Fruit fly (Drosophila melanogaster) whole organism, prepupa: Measurements from ENCODE around the gene CG3690.

Source experiments
- CG11294 ChIP-seq: fragments of 200-800 bp; sonication (Bioruptor generic); IDR thresholded peaks from 2 replicates; pipeline ENCODE4 v1.3.6; 2022; ENCODE audit warnings: missing biosample characterization, missing genetic modification characterization
- CG11902 ChIP-seq: fragments of 200-800 bp; sonication (Bioruptor generic); optimal IDR thresholded peaks from 3 replicates; lab custom pipeline; 2016; ENCODE audit warnings: missing biosample characterization, missing genetic modification characterization
- CG15336 ChIP-seq: fragments of 200-800 bp; sonication (Bioruptor generic); IDR thresholded peaks from 2 replicates; pipeline ENCODE4 v1.3.6; 2022; ENCODE audit warnings: missing biosample characterization, missing genetic modification characterization
- CG16779 ChIP-seq: fragments of 200-800 bp; sonication (Bioruptor generic); optimal IDR thresholded peaks from 3 replicates; lab custom pipeline; 2017; ENCODE audit warnings: missing biosample characterization, mild to moderate bottlenecking, missing genetic modification characterization
- CG31627 ChIP-seq: fragments of 200-800 bp; sonication (Bioruptor generic); optimal IDR thresholded peaks from 3 replicates; lab custom pipeline; 2016; ENCODE audit warnings: missing biosample characterization, missing genetic modification characterization
- CG34406 ChIP-seq: fragments of 200-800 bp; sonication (Bioruptor generic); optimal IDR thresholded peaks from 3 replicates; lab custom pipeline; 2016; ENCODE audit warnings: missing biosample characterization, missing genetic modification characterization
- CG6792 ChIP-seq: fragments of 200-800 bp; sonication (Bioruptor generic); optimal IDR thresholded peaks from 3 replicates; lab custom pipeline; 2016; ENCODE audit warnings: missing biosample characterization, missing genetic modification characterization
- CG6854 ChIP-seq: fragments of 200-800 bp; sonication (Bioruptor generic); optimal IDR thresholded peaks from 2 replicates; lab custom pipeline; 2017; ENCODE audit warnings: missing biosample characterization, mild to moderate bottlenecking, missing genetic modification characterization
- CG7368 ChIP-seq: fragments of 200-800 bp; sonication (Bioruptor generic); optimal IDR thresholded peaks from 3 replicates; lab custom pipeline; 2016; ENCODE audit warnings: missing biosample characterization, missing genetic modification characterization
- CG9139 ChIP-seq: fragments of 200-800 bp; sonication (Bioruptor generic); optimal IDR thresholded peaks from 3 replicates; lab custom pipeline; 2017; ENCODE audit warnings: missing biosample characterization, mild to moderate bottlenecking, missing genetic modification characterization
- Eip75B ChIP-seq: fragments of 200-800 bp; sonication (Bioruptor generic); optimal IDR thresholded peaks from 3 replicates; lab custom pipeline; 2016; ENCODE audit warnings: missing biosample characterization, missing genetic modification characterization
- Eip78C ChIP-seq: fragments of 200-800 bp; sonication (Bioruptor generic); peaks from one replicate; lab custom pipeline; 2016; ENCODE audit warnings: missing biosample characterization, missing genetic modification characterization
- Eip93F ChIP-seq: fragments of 200-800 bp; sonication (Bioruptor generic); optimal IDR thresholded peaks from 2 replicates; lab custom pipeline; 2016; ENCODE audit warnings: missing biosample characterization, mild to moderate bottlenecking, missing genetic modification characterization
- Ets96B ChIP-seq: fragments of 200-800 bp; optimal IDR thresholded peaks from 2 replicates; lab custom pipeline; 2019; ENCODE audit warnings: missing biosample characterization, mild to moderate bottlenecking, missing genetic modification characterization, moderate library complexity
- Hr38 ChIP-seq: sonication (Bioruptor generic); optimal IDR thresholded peaks from 2 replicates; lab custom pipeline; 2016; ENCODE audit warnings: missing biosample characterization, missing genetic modification characterization
- Lpt ChIP-seq: fragments of 200-800 bp; sonication (Bioruptor generic); optimal IDR thresholded peaks from 3 replicates; lab custom pipeline; 2016; ENCODE audit warnings: missing biosample characterization, missing genetic modification characterization
- OdsH ChIP-seq: fragments of 200-800 bp; sonication (Bioruptor generic); optimal IDR thresholded peaks from 3 replicates; lab custom pipeline; 2016; ENCODE audit warnings: missing biosample characterization, missing genetic modification characterization
- Smox ChIP-seq: fragments of 200-800 bp; sonication (Bioruptor generic); optimal IDR thresholded peaks from 3 replicates; lab custom pipeline; 2016; ENCODE audit warnings: missing biosample characterization, missing genetic modification characterization
- Sox14 ChIP-seq: fragments of 200-800 bp; sonication (Bioruptor generic); optimal IDR thresholded peaks from 3 replicates; lab custom pipeline; 2016; ENCODE audit warnings: missing biosample characterization, missing genetic modification characterization
- achi ChIP-seq: fragments of 200-800 bp; sonication (Bioruptor generic); optimal IDR thresholded peaks from 3 replicates; lab custom pipeline; 2016; ENCODE audit warnings: missing biosample characterization, missing genetic modification characterization
- dsx ChIP-seq: fragments of 200-800 bp; optimal IDR thresholded peaks from 3 replicates; lab custom pipeline; 2019; ENCODE audit warnings: missing biosample characterization, mild to moderate bottlenecking, missing genetic modification characterization, moderate library complexity; ENCODE audit not compliant: poor library complexity, severe bottlenecking
- esn ChIP-seq: fragments of 200-800 bp; sonication (Bioruptor generic); optimal IDR thresholded peaks from 2 replicates; lab custom pipeline; 2016; ENCODE audit warnings: missing biosample characterization, mild to moderate bottlenecking, missing genetic modification characterization, moderate library complexity
- fd59A ChIP-seq: fragments of 200-800 bp; sonication (Bioruptor generic); optimal IDR thresholded peaks from 2 replicates; lab custom pipeline; 2017; ENCODE audit warnings: missing biosample characterization, mild to moderate bottlenecking, missing genetic modification characterization, missing genetic modification reagents
- fd85E ChIP-seq: fragments of 200-800 bp; sonication (Bioruptor generic); optimal IDR thresholded peaks from 3 replicates; lab custom pipeline; 2016; ENCODE audit warnings: missing biosample characterization, missing genetic modification characterization
- fkh ChIP-seq: fragments of 200-800 bp; sonication (Bioruptor generic); optimal IDR thresholded peaks from 3 replicates; lab custom pipeline; 2017; ENCODE audit warnings: missing biosample characterization, mild to moderate bottlenecking, missing genetic modification characterization, moderate library complexity
- lz ChIP-seq: fragments of 200-800 bp; sonication (Bioruptor generic); optimal IDR thresholded peaks from 3 replicates; lab custom pipeline; 2016; ENCODE audit warnings: missing biosample characterization, missing genetic modification characterization
- net ChIP-seq: fragments of 200-800 bp; sonication (Bioruptor generic); optimal IDR thresholded peaks from 3 replicates; lab custom pipeline; 2016; ENCODE audit warnings: missing biosample characterization, missing genetic modification characterization
- pdm3 ChIP-seq: fragments of 200-800 bp; sonication (Bioruptor generic); optimal IDR thresholded peaks from 3 replicates; lab custom pipeline; 2016; ENCODE audit warnings: missing biosample characterization, missing genetic modification characterization
- spab ChIP-seq: fragments of 200-800 bp; sonication (Bioruptor generic); optimal IDR thresholded peaks from 2 replicates; lab custom pipeline; 2017; ENCODE audit warnings: missing biosample characterization, mild to moderate bottlenecking, missing genetic modification characterization, missing genetic modification reagents
- ss ChIP-seq, 2 experiments: fragments of 200-800 bp; sonication (Bioruptor generic); optimal IDR thresholded peaks; 2 replicates in 1 of 2; 3 replicates in 1 of 2; lab custom pipeline; 2017 to 2018; ENCODE audit warnings: mild to moderate bottlenecking in 2 of 2, missing biosample characterization in 2 of 2, missing genetic modification characterization in 2 of 2, moderate library complexity in 1 of 2
- topi ChIP-seq: fragments of 200-800 bp; sonication (Bioruptor generic); optimal IDR thresholded peaks from 3 replicates; lab custom pipeline; 2016; ENCODE audit warnings: missing biosample characterization, missing genetic modification characterization
- vri ChIP-seq: fragments of 200-800 bp; sonication (Bioruptor generic); optimal IDR thresholded peaks from 3 replicates; lab custom pipeline; 2016; ENCODE audit warnings: missing biosample characterization, mild to moderate bottlenecking, missing genetic modification characterization

CG3690 gene

dm6 chrX:932166-932565 is 19.5 kb downstream of the CG3690 start, which contains the start of the genes CG32815 and CG3706:
CG32815 (plus strand) TSS chrX:932466.
CG3706 (minus strand) TSS chrX:932475.
- TF ChIP-seq achi (GFP tag; lab: Kevin White, UChicago) (no peak), esn (GFP tag; lab: Kevin White, UChicago) (no peak), Sox14 (GFP tag; lab: Kevin White, UChicago) (no peak), Hr38 (no peak), Eip78C (GFP tag; lab: Kevin White, UChicago) (no peak)

DNA sequence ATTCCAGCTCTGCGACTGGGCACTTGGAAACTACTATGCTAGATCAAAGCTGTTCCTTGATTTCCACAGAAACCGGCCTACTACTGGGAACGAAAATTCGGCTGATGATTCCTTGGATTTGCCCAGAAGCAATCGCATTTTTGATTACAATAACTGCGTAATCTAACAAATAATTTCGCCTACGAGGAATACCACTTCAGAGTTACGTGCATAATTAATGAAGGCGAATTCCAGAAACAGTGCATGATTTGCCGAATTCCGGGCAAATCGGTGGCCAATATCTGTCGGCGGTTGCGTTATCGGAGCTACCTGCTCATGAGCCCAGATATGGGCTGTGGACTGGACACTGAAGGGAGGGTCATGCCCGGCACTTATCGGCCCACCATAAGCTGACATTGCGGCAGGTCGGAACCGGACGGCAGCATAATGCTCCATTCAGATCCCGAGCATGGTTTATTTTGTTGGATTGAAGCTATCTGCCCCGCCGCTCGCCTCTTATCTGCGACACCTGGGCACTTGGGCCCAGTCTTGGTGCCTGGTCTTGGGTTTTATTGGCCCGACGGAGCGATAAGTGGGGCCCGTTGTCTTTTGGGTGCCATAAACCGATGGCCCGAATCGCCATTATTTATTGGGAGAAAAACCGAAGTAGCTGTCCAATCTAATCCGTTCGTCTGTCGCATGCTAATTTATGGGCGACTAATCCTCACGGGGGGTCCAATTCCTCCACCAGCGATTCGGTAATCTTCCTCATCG is 21.5 kb downstream of the CG3690 start, which contains the start of gene CG3708:
Gene CG3708, minus strand, starts transcription at position 51 of the 753 bp plus-strand sequence.
- TF ChIP-seq CG11294 (GFP tag; lab: Robert Waterston, UW) (no peak), CG7368 (GFP tag; lab: Kevin White, UChicago) (no peak), Eip78C (GFP tag; lab: Kevin White, UChicago) (no peak), Lpt (GFP tag; lab: Kevin White, UChicago) (no peak), fkh (GFP tag; lab: Kevin White, UChicago) (no peak), CG31627 (no peak)

DNA sequence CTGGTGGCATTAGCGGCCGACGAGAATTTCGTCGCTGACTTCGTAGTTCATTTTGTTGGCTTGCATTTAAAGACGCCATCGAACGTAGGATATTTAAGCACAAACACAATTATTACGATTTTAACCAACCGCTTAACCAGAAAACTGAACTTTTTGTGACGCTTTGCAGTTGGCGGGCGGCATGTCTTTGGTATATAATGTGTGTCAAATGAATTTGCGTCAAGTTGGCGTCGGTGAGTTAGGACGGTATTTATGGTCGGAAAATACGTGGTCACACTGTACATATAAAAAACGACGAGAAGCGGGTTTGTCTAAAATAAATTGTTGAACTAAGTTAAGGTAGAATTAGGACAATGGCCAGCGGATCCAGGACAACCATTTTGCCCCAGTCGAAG is 23.8 kb downstream of the CG3690 start, which contains the start of the genes CG43867 and MED22:
Gene CG43867, minus strand, starts transcription at position 113 of the 395 bp plus-strand sequence.
Gene MED22, plus strand, starts transcription at position 277 of the 395 bp plus-strand sequence.
- TF ChIP-seq CG31627, result no peak
- no peak for TF ChIP-seq vri (GFP tag; lab: Kevin White, UChicago)
- TF ChIP-seq CG9139 (GFP tag; lab: Kevin White, UChicago), result no peak
- no peak for TF ChIP-seq CG6854 (GFP tag; lab: Kevin White, UChicago)
- TF ChIP-seq Lpt (GFP tag; lab: Kevin White, UChicago), result no peak
- no peak for TF ChIP-seq Sox14 (GFP tag; lab: Kevin White, UChicago)
- TF ChIP-seq OdsH (GFP tag; lab: Kevin White, UChicago), result no peak
- no peak for TF ChIP-seq CG16779
- no peak for TF ChIP-seq lz (GFP tag; lab: Kevin White, UChicago)
- TF ChIP-seq CG15336 (GFP tag; lab: Robert Waterston, UW), result no peak
- no peak for TF ChIP-seq pdm3 (GFP tag; lab: Kevin White, UChicago)
- TF ChIP-seq Smox, result no peak
- TF ChIP-seq Ets96B (tag; lab: Kevin White, UChicago), result no peak
- no peak for TF ChIP-seq ss (GFP tag; optimal IDR thresholded peaks at IDR 0.05; lab: Kevin White, UChicago)
- no peak for TF ChIP-seq spab
- TF ChIP-seq CG6792, result no peak
- TF ChIP-seq esn (GFP tag; lab: Kevin White, UChicago), result no peak
- no peak for TF ChIP-seq CG7368 (GFP tag; lab: Kevin White, UChicago)
- TF ChIP-seq, all 60 proteins: peak for 0

dm6 chrX:927209-927862 is 24.4 kb downstream of the CG3690 start, which contains the start of gene Lztr1:
Lztr1 (minus strand) TSS chrX:927582.
- TF ChIP-seq CG34406 (GFP tag; lab: Kevin White, UChicago) (no peak), Eip78C (GFP tag; lab: Kevin White, UChicago) (no peak), CG11902 (no peak), CG7368 (GFP tag; lab: Kevin White, UChicago) (no peak), fd85E (GFP tag; lab: Kevin White, UChicago) (no peak), CG11294 (GFP tag; lab: Robert Waterston, UW) (no peak), Eip75B (GFP tag; lab: Kevin White, UChicago) (no peak), CG16779 (no peak), CG6792 (no peak), esn (GFP tag; lab: Kevin White, UChicago) (no peak), Lpt (GFP tag; lab: Kevin White, UChicago) (no peak), spab (no peak), fd59A (GFP tag; lab: Kevin White, UChicago) (no peak), lz (GFP tag; lab: Kevin White, UChicago) (no peak), Ets96B (tag; lab: Kevin White, UChicago) (no peak), topi (GFP tag; lab: Kevin White, UChicago) (no peak), dsx (GFP tag; lab: Kevin White, UChicago) (no peak), Eip93F (GFP tag; lab: Kevin White, UChicago) (no peak), net (GFP tag; lab: Kevin White, UChicago) (no peak)
